Fruit fly (Drosophila melanogaster): ENCODE results near the gene out.

out gene

dm6 chrX:19281271-19281670 is 40.6 kb downstream of the out start (continued):
- peak; percentile 8 for TF ChIP-seq fd96Cb (tag; optimal IDR thresholded peaks at IDR 0.05)
- no peak for TF ChIP-seq shn (GFP tag; optimal IDR thresholded peaks at IDR 0.05)
- TF ChIP-seq CG18599 (GFP tag; optimal IDR thresholded peaks at IDR 0.05) = no peak
- no peak for TF ChIP-seq exex (tag; optimal IDR thresholded peaks at IDR 0.05)
- peak; percentile 1 for TF ChIP-seq CG4424 (GFP tag; optimal IDR thresholded peaks at IDR 0.05)
- TF ChIP-seq Ada2b (GFP tag; IDR thresholded peaks at IDR 0.05) = peak; percentile 27; the same call in 1 of the 2 replicates
- peak; percentile 38; the same call in 1 of the 2 replicates for TF ChIP-seq CG31441 (GFP tag; IDR thresholded peaks at IDR 0.05)
- no peak for TF ChIP-seq pan (optimal IDR thresholded peaks at IDR 0.05)
- peak in 1 of 2 experiments; percentile 45 for TF ChIP-seq pan (GFP tag; optimal IDR thresholded peaks at IDR 0.05 in 1 of 2, IDR thresholded peaks at IDR 0.05 in 1 of 2)
- TF ChIP-seq ATbp (GFP tag; optimal IDR thresholded peaks at IDR 0.05) = peak; percentile 32
- TF ChIP-seq CG30403 (GFP tag; optimal IDR thresholded peaks at IDR 0.05) = peak; percentile 8
- TF ChIP-seq tin (GFP tag; optimal IDR thresholded peaks at IDR 0.05) = peak; percentile 3
- TF ChIP-seq CG2199 (GFP tag; IDR thresholded peaks at IDR 0.05) = no peak
- TF ChIP-seq CG14441 (GFP tag; IDR thresholded peaks at IDR 0.05) = peak; percentile 63; the same call in 1 of the 2 replicates
- peak; percentile 13; the same call in 1 of the 3 replicates for TF ChIP-seq dysf (GFP tag; IDR thresholded peaks at IDR 0.05)
- TF ChIP-seq CG32767 (GFP tag; IDR thresholded peaks at IDR 0.05) = no peak
- TF ChIP-seq HHEX (GFP tag; optimal IDR thresholded peaks at IDR 0.05) = peak; percentile 45
- peak; percentile 18 for TF ChIP-seq CG18262 (tag; optimal IDR thresholded peaks at IDR 0.05)
- no peak for TF ChIP-seq disco-r (GFP tag; optimal IDR thresholded peaks at IDR 0.05)
- TF ChIP-seq CG2120 (GFP tag; optimal IDR thresholded peaks at IDR 0.05) = peak; percentile 44
- no peak for TF ChIP-seq ara (GFP tag; IDR thresholded peaks at IDR 0.05)
- TF ChIP-seq CG6254 (GFP tag; optimal IDR thresholded peaks at IDR 0.05) = peak; percentile 9
- peak; percentile 58 for TF ChIP-seq slbo (GFP tag; IDR thresholded peaks at IDR 0.05)
- peak; percentile 14 for TF ChIP-seq CoRest (tag; optimal IDR thresholded peaks at IDR 0.05)
- peak; percentile 40 for TF ChIP-seq Oli (tag; optimal IDR thresholded peaks at IDR 0.05)
- no peak for TF ChIP-seq CG18011 (GFP tag; optimal IDR thresholded peaks at IDR 0.05)
- TF ChIP-seq abd-A (tag; optimal IDR thresholded peaks at IDR 0.05) = no peak
- peak; percentile 52 for TF ChIP-seq BtbVII (GFP tag; optimal IDR thresholded peaks at IDR 0.05)
- TF ChIP-seq CG1603 (tag; optimal IDR thresholded peaks at IDR 0.05) = peak; percentile 30
- peak; percentile 13; the same call in 1 of the 3 replicates for TF ChIP-seq ase (GFP tag; IDR thresholded peaks at IDR 0.05)
- 0 out of 2 replicates have a peak, but pooled peaks have one; percentile 15 for TF ChIP-seq E2f1 (GFP tag; IDR thresholded peaks at IDR 0.05)
- TF ChIP-seq CG12219 (GFP tag; optimal IDR thresholded peaks at IDR 0.05) = peak; percentile 5
- TF ChIP-seq CG8924 (tag; optimal IDR thresholded peaks at IDR 0.05) = peak; percentile 12
- no peak for TF ChIP-seq CG3847 (GFP tag; IDR thresholded peaks at IDR 0.05)
- TF ChIP-seq grau (tag; optimal IDR thresholded peaks at IDR 0.05) = peak; percentile 26
- peak; percentile 22 for TF ChIP-seq CG3281 (GFP tag; optimal IDR thresholded peaks at IDR 0.05)
- no peak for TF ChIP-seq prd (optimal IDR thresholded peaks at IDR 0.05)
- no peak for TF ChIP-seq prd (GFP tag; IDR thresholded peaks at IDR 0.05)
- TF ChIP-seq CG13424 (tag; optimal IDR thresholded peaks at IDR 0.05) = peak; percentile 6
- no peak for TF ChIP-seq row (GFP tag; IDR thresholded peaks at IDR 0.05)
- peak; percentile 12 for TF ChIP-seq CG12391 (tag; optimal IDR thresholded peaks at IDR 0.05)
- no peak for TF ChIP-seq gsb-n (tag; optimal IDR thresholded peaks at IDR 0.05)
- TF ChIP-seq CG10274 (GFP tag; optimal IDR thresholded peaks at IDR 0.05) = no peak
- peak in 1 of 2 experiments; percentile 28 for TF ChIP-seq dpn (GFP tag; optimal IDR thresholded peaks at IDR 0.05)
- TF ChIP-seq ind (GFP tag; optimal IDR thresholded peaks at IDR 0.05) = peak; percentile 46
- TF ChIP-seq CG17829 (tag; optimal IDR thresholded peaks at IDR 0.05) = peak; percentile 16
- TF ChIP-seq HLH3B (GFP tag; IDR thresholded peaks at IDR 0.05) = 0 out of 2 replicates have a peak, but pooled peaks have one; percentile 23
- TF ChIP-seq zfh1 (GFP tag; IDR thresholded peaks at IDR 0.05) = peak; percentile 50; the same call in 1 of the 3 replicates
- TF ChIP-seq CG7839 (tag; optimal IDR thresholded peaks at IDR 0.05) = peak; percentile 27
- TF ChIP-seq hkb (optimal IDR thresholded peaks at IDR 0.05) = no peak
- 0 out of 2 replicates have a peak, but pooled peaks have one; percentile 34 for TF ChIP-seq hkb (GFP tag; IDR thresholded peaks at IDR 0.05)

Measured in whole organism, embryonic.